Fruit fly (Drosophila melanogaster) whole organism, prepupa: ENCODE data around the gene CG31199.

Source experiments
- CG6792 ChIP-seq: fragments of 200-800 bp; sonication (Bioruptor generic); optimal IDR thresholded peaks from 3 replicates; lab custom pipeline; 2016; ENCODE audit warnings: missing biosample characterization, missing genetic modification characterization
- Gug ChIP-seq: fragments of 200-800 bp; sonication (Bioruptor generic); IDR thresholded peaks from 2 replicates; pipeline ENCODE4 v1.3.6; 2022; ENCODE audit warnings: missing biosample characterization, missing genetic modification characterization
- Hr38 ChIP-seq: sonication (Bioruptor generic); optimal IDR thresholded peaks from 2 replicates; lab custom pipeline; 2016; ENCODE audit warnings: missing biosample characterization, missing genetic modification characterization
- Lpt ChIP-seq: fragments of 200-800 bp; sonication (Bioruptor generic); optimal IDR thresholded peaks from 3 replicates; lab custom pipeline; 2016; ENCODE audit warnings: missing biosample characterization, missing genetic modification characterization
- Sox102F ChIP-seq: fragments of 200-800 bp; sonication (Bioruptor generic); optimal IDR thresholded peaks from 2 replicates; lab custom pipeline; 2016; ENCODE audit warnings: missing biosample characterization, mild to moderate bottlenecking, missing genetic modification characterization
- Sox14 ChIP-seq: fragments of 200-800 bp; sonication (Bioruptor generic); optimal IDR thresholded peaks from 3 replicates; lab custom pipeline; 2016; ENCODE audit warnings: missing biosample characterization, missing genetic modification characterization
- eg ChIP-seq: fragments of 200-800 bp; sonication (Bioruptor generic); IDR thresholded peaks from 3 replicates; pipeline ENCODE4 v1.3.6; 2022; ENCODE audit warnings: missing biosample characterization, missing genetic modification characterization
- fd85E ChIP-seq: fragments of 200-800 bp; sonication (Bioruptor generic); optimal IDR thresholded peaks from 3 replicates; lab custom pipeline; 2016; ENCODE audit warnings: missing biosample characterization, missing genetic modification characterization
- lz ChIP-seq: fragments of 200-800 bp; sonication (Bioruptor generic); optimal IDR thresholded peaks from 3 replicates; lab custom pipeline; 2016; ENCODE audit warnings: missing biosample characterization, missing genetic modification characterization
- pdm3 ChIP-seq: fragments of 200-800 bp; sonication (Bioruptor generic); optimal IDR thresholded peaks from 3 replicates; lab custom pipeline; 2016; ENCODE audit warnings: missing biosample characterization, missing genetic modification characterization
- ss ChIP-seq, 2 experiments: fragments of 200-800 bp; sonication (Bioruptor generic); optimal IDR thresholded peaks; 2 replicates in 1 of 2; 3 replicates in 1 of 2; lab custom pipeline; 2017 to 2018; ENCODE audit warnings: mild to moderate bottlenecking in 2 of 2, missing biosample characterization in 2 of 2, missing genetic modification characterization in 2 of 2, moderate library complexity in 1 of 2

- no peak for TF ChIP-seq Gug (GFP tag; lab: Robert Waterston, UW)
- no peak for TF ChIP-seq CG6792 (GFP tag; lab: Kevin White, UChicago)
- TF ChIP-seq pdm3: no peak
- no peak for TF ChIP-seq Sox102F (GFP tag; lab: Kevin White, UChicago)
- no peak for TF ChIP-seq eg
- TF ChIP-seq ss (GFP tag; optimal IDR thresholded peaks at IDR 0.05; lab: Kevin White, UChicago): no peak
- TF ChIP-seq Lpt: no peak
- TF ChIP-seq Sox14 (GFP tag; lab: Kevin White, UChicago): peak; percentile 53
- TF ChIP-seq fd85E (GFP tag; lab: Kevin White, UChicago): no peak
- TF ChIP-seq lz (GFP tag; lab: Kevin White, UChicago): no peak
- no peak for TF ChIP-seq Hr38 (GFP tag; lab: Kevin White, UChicago)
These were observed 44.9 kb upstream of the CG31199 start for dm6 chr3R:20788559-20788958.
